Fruit fly (Drosophila melanogaster) whole organism: ENCODE data around the gene hng2.

Experiments used
- CG8478 ChIP-seq: fragments of >200 bp; optimal IDR thresholded peaks from 2 replicates; lab custom pipeline; 2018; ENCODE audit warnings: inconsistent platforms
- Dll ChIP-seq: fragments of >200 bp; optimal IDR thresholded peaks from 2 replicates; lab custom pipeline; 2017
- EcR ChIP-seq, 2 experiments: fragments of >200 bp; optimal IDR thresholded peaks; 2 replicates each; lab custom pipeline; 2017; ENCODE audit warnings: missing biosample characterization in 2 of 2, missing genetic modification characterization in 2 of 2, missing genetic modification reagents in 2 of 2
- pan ChIP-seq: fragments of >200 bp; optimal IDR thresholded peaks from 2 replicates; lab custom pipeline; 2017
- psq ChIP-seq: fragments of >200 bp; optimal IDR thresholded peaks from 2 replicates; lab custom pipeline; 2017
- usp ChIP-seq: fragments of >200 bp; optimal IDR thresholded peaks from 2 replicates; lab custom pipeline; 2017; ENCODE audit warnings: missing biosample characterization, missing genetic modification characterization, mixed read lengths

DNA sequence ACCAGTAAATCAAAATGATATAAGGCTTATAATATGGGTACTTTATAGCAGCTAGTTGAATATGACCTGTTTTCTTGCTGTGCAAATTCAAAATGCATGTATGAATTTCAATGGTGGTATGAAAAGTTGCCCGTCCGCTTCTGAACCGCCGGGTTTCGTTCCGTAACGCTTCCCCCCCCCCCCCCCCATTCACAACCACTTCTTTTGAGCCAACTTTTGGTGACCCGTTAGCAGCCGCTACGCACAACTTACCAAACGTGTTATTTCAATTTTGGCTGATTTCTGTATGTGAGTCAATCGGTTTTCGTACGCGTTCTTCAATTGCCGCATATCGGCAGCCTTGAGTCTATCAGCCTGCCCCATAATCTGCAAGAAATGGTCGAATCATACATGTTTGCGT is 12.4 kb upstream of the hng2 start:
- TF ChIP-seq psq (lab: Kevin White, UChicago) = no peak
- no peak for TF ChIP-seq EcR (GFP tag; optimal IDR thresholded peaks at IDR 0.05; lab: Kevin White, UChicago)
- no peak for TF ChIP-seq CG8478 (lab: Kevin White, UChicago)
- TF ChIP-seq Dll (lab: Kevin White, UChicago) = no peak
- no peak for TF ChIP-seq usp
- no peak for TF ChIP-seq pan (lab: Kevin White, UChicago)
